Worm (Caenorhabditis elegans) whole organism, early embryonic: ENCODE data around the gene plpr-1.

Experiments used
- B0310.2 ChIP-seq: sonication (generic microtip); optimal IDR thresholded peaks from 2 replicates; lab custom pipeline; 2016; ENCODE audit warnings: mild to moderate bottlenecking, missing genetic modification characterization, missing compliant biosample characterization
- aly-1 ChIP-seq: sonication (generic microtip); optimal IDR thresholded peaks from 2 replicates; lab custom pipeline; 2016; ENCODE audit warnings: missing genetic modification characterization, missing compliant biosample characterization
- ama-1 ChIP-seq: fragments of 150-350 bp; optimal IDR thresholded peaks from 2 replicates; lab custom pipeline; 2014
- ceh-36 ChIP-seq: sonication (generic microtip); optimal IDR thresholded peaks from 2 replicates; lab custom pipeline; 2016; ENCODE audit warnings: missing genetic modification characterization, inconsistent platforms, missing compliant biosample characterization
- ets-7 ChIP-seq: sonication (generic microtip); optimal IDR thresholded peaks from 2 replicates; lab custom pipeline; 2016; ENCODE audit warnings: missing genotype, missing genetic modification characterization, missing compliant biosample characterization
- flt-1 ChIP-seq: fragments of 200-800 bp; sonication (Bioruptor generic); IDR thresholded peaks from 2 replicates; pipeline ENCODE4 v1.3.6; 2022; ENCODE audit warnings: missing genetic modification characterization, missing compliant biosample characterization
- scrt-1 ChIP-seq: fragments of 200-800 bp; sonication (Bioruptor generic); IDR thresholded peaks from 2 replicates; pipeline ENCODE4 v1.3.6; 2022; ENCODE audit warnings: missing genetic modification characterization, missing compliant biosample characterization
- tbx-11 ChIP-seq: fragments of 200-800 bp; sonication (Bioruptor generic); IDR thresholded peaks from 2 replicates; pipeline ENCODE4 v1.3.6; 2022; ENCODE audit warnings: missing genetic modification characterization, missing compliant biosample characterization
- tra-4 ChIP-seq: sonication (generic microtip); optimal IDR thresholded peaks from 2 replicates; lab custom pipeline; 2017; ENCODE audit warnings: missing genetic modification characterization, missing compliant biosample characterization

- TF ChIP-seq ceh-36 (tag; lab: Kevin White, UChicago) (no peak), ama-1 (no peak), tbx-11 (GFP tag; lab: Robert Waterston, UW) (no peak), tra-4 (tag; lab: Kevin White, UChicago) (no peak), scrt-1 (GFP tag; lab: Robert Waterston, UW) (no peak), ets-7 (no peak), aly-1 (tag; lab: Kevin White, UChicago) (no peak), B0310.2 (tag; lab: Kevin White, UChicago) (no peak), flt-1 (GFP tag; lab: Robert Waterston, UW) (no peak)
Observed at ce11 chrII:11181250-11181704, 40.8 kb upstream of the plpr-1 start, which contains the start of gene bigr-1.
